Worm (Caenorhabditis elegans) whole organism, L1 larva: ENCODE results near the gene him-3.

Experiments
- ama-1 ChIP-seq: fragments of 150-350 bp; optimal IDR thresholded peaks from 2 replicates; lab custom pipeline; 2014
- egl-27 ChIP-seq, 2 experiments: fragments of 150-350 bp in 1 of 2; sonication (generic microtip); optimal IDR thresholded peaks; 3 replicates each; lab custom pipeline; 2017 to 2018; ENCODE audit warnings: missing biosample characterization in 2 of 2, missing genetic modification characterization in 2 of 2, missing genetic modification reagents in 2 of 2
- fos-1 ChIP-seq: fragments of 150-350 bp; optimal IDR thresholded peaks from 2 replicates; lab custom pipeline; 2014; ENCODE audit warnings: missing biosample characterization, missing genetic modification characterization
- jun-1 ChIP-seq: fragments of 150-350 bp; optimal IDR thresholded peaks from 2 replicates; lab custom pipeline; 2014; ENCODE audit warnings: missing biosample characterization, missing genetic modification reagents, missing genetic modification characterization
- lin-14 ChIP-seq: fragments of 200-800 bp; sonication (Bioruptor generic); optimal IDR thresholded peaks from 2 replicates; lab custom pipeline; 2018; ENCODE audit warnings: mild to moderate bottlenecking, missing genetic modification characterization, moderate library complexity, missing compliant biosample characterization
- nhr-11 ChIP-seq: fragments of 150-350 bp; optimal IDR thresholded peaks from 2 replicates; lab custom pipeline; 2014; ENCODE audit warnings: missing biosample characterization, missing genetic modification characterization
- nhr-77 ChIP-seq: fragments of 150-350 bp; optimal IDR thresholded peaks from 2 replicates; lab custom pipeline; 2014; ENCODE audit warnings: missing biosample characterization, missing genetic modification characterization
- unc-130 ChIP-seq: fragments of 150-350 bp; optimal IDR thresholded peaks from 2 replicates; lab custom pipeline; 2017; ENCODE audit warnings: missing biosample characterization, missing genetic modification characterization, inconsistent platforms

ce11 chrIV:7012214-7012613 is 34.9 kb downstream of the him-3 start:
- no peak for TF ChIP-seq egl-27 (tag; optimal IDR thresholded peaks at IDR 0.05; lab: Kevin White, UChicago)
- no peak for TF ChIP-seq unc-130 (tag; lab: Kevin White, UChicago)
- TF ChIP-seq nhr-11 (tag; lab: Kevin White, UChicago) = no peak
- no peak for TF ChIP-seq nhr-77
- no peak for TF ChIP-seq lin-14
- no peak for TF ChIP-seq fos-1
- TF ChIP-seq jun-1 (tag; lab: Kevin White, UChicago) = no peak
- TF ChIP-seq ama-1 (lab: Kevin White, UChicago) = no peak
